Worm (Caenorhabditis elegans): ENCODE measurements around the gene atg-16.1.

ce11 chrX:4415289-4415688, 47.0 kb downstream of the atg-16.1 start:
- TF ChIP-seq him-1 (tag; optimal IDR thresholded peaks at IDR 0.05) (no peak), dao-5 (tag; optimal IDR thresholded peaks at IDR 0.05) (no peak), W03F9.2 (tag; optimal IDR thresholded peaks at IDR 0.05) (no peak)

All from whole organism, L4/young adult.